Worm (Caenorhabditis elegans): ENCODE data around the gene emb-9.

The emb-9 gene

DNA sequence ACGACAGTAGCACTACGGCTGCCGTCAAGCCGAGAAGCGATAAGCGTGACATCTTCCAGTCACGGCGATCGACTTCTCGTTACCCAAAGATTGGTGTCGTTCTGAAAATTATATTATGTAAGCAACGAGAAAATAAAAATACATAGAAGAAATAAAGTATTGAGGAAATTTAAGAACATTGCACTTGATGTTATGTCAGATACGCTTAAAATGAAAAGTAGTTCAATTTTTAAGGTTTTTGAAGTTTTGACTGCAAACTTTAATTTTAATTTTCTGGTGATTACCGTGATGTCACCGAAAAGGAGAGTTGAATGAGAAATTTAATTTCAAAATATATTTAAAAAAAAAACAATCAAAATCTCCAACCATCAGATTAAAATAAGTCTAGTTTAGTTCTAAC lies at the start of gene emb-9:
Gene emb-9, minus strand, starts transcription at position 101 of the 400 bp plus-strand sequence.
- TF ChIP-seq cnd-1 (tag; optimal IDR thresholded peaks at IDR 0.05) (no peak), mls-2 (tag; optimal IDR thresholded peaks at IDR 0.05) (no peak), unc-120 (tag; optimal IDR thresholded peaks at IDR 0.05; ENCODE audit: poor library complexity, severe bottlenecking) (no peak), pha-4 (tag; optimal IDR thresholded peaks at IDR 0.05) (no peak), lin-32 (GFP tag; optimal IDR thresholded peaks at IDR 0.05) (no peak), ceh-83 (GFP tag; optimal IDR thresholded peaks at IDR 0.05) (no peak), bed-3 (GFP tag; optimal IDR thresholded peaks at IDR 0.05) (no peak), lsy-2 (tag; optimal IDR thresholded peaks at IDR 0.05) (no peak), tbx-8 (GFP tag; optimal IDR thresholded peaks at IDR 0.05) (no peak), ham-2 (GFP tag; optimal IDR thresholded peaks at IDR 0.05) (no peak), ztf-11 (tag; optimal IDR thresholded peaks at IDR 0.05) (no peak), drap-1 (GFP tag; optimal IDR thresholded peaks at IDR 0.05) (no peak)

DNA sequence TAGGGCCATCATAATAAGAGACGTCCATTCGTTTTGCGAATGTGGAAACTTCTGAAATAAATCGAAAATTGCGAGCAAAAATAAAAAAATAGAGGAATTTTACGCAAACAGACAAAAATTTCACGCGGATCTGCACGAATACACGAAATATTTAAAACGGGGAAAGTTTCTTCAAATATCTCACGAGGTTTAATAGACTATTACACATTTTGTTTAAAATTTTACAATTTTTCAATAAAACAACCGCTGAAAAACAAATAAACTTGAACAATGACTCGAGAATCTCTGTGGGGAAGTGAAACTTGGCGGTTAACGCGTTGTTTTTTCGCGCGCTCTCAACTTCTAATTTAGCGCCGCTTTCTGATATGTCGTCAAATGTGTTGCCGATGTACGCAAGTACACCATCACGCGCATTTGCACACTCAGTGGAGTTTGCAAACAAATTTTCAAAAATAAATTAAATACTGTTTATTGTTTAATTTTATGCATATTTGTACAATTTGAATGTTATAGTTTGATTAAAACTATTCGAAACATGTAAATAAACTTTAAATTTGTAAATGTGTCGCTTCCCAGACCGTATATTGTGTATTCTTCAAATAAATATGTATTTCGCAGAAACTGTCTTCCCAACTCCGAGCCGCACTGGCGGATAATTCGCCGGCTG lies 49.0 kb upstream of the emb-9 start, which contains the start of the genes gpr-2 and rgr-1:
Gene gpr-2, minus strand, starts transcription at position 51 of the 667 bp plus-strand sequence.
Gene rgr-1, plus strand, starts transcription at position 617 of the 667 bp plus-strand sequence.
- TF ChIP-seq mep-1 (tag; optimal IDR thresholded peaks at IDR 0.05) (peak; percentile 13), bed-3 (GFP tag; optimal IDR thresholded peaks at IDR 0.05) (no peak), elt-3 (tag; optimal IDR thresholded peaks at IDR 0.05) (no peak), lsy-2 (tag; optimal IDR thresholded peaks at IDR 0.05) (peak; percentile 20), pha-4 (tag; optimal IDR thresholded peaks at IDR 0.05) (peak; percentile 18), ceh-39 (tag; optimal IDR thresholded peaks at IDR 0.05) (no peak), hlh-1 (tag; optimal IDR thresholded peaks at IDR 0.05) (no peak), mab-5 (tag; optimal IDR thresholded peaks at IDR 0.05) (no peak), blmp-1 (tag; optimal IDR thresholded peaks at IDR 0.05) (no peak), tbx-8 (GFP tag; optimal IDR thresholded peaks at IDR 0.05) (no peak), ces-1 (GFP tag; optimal IDR thresholded peaks at IDR 0.05) (peak; percentile 45)

ce11 chrIII:9390924-9391323 lies 46.7 kb upstream of the emb-9 start:
- no peak for TF ChIP-seq flh-1 (GFP tag; optimal IDR thresholded peaks at IDR 0.05)
- TF ChIP-seq sem-2 (GFP tag; optimal IDR thresholded peaks at IDR 0.05), result no peak
- TF ChIP-seq elt-1 (tag; optimal IDR thresholded peaks at IDR 0.05; ENCODE audit: borderline replicate concordance, insufficient read depth), result no peak
- TF ChIP-seq mep-1 (tag; optimal IDR thresholded peaks at IDR 0.05), result no peak
- no peak for TF ChIP-seq unc-120 (tag; optimal IDR thresholded peaks at IDR 0.05; ENCODE audit: poor library complexity, severe bottlenecking)
- TF ChIP-seq nhr-28 (tag; optimal IDR thresholded peaks at IDR 0.05), result no peak
- TF ChIP-seq sptf-1 (tag; optimal IDR thresholded peaks at IDR 0.05), result no peak
- TF ChIP-seq lin-13 (tag; optimal IDR thresholded peaks at IDR 0.05), result no peak
- TF ChIP-seq snpc-4 (tag; optimal IDR thresholded peaks at IDR 0.05), result no peak
- TF ChIP-seq lin-32 (GFP tag; optimal IDR thresholded peaks at IDR 0.05), result no peak
- TF ChIP-seq blmp-1 (tag; optimal IDR thresholded peaks at IDR 0.05), result no peak
- no peak for TF ChIP-seq bed-3 (GFP tag; optimal IDR thresholded peaks at IDR 0.05)
- TF ChIP-seq ceh-83 (GFP tag; optimal IDR thresholded peaks at IDR 0.05), result no peak
- TF ChIP-seq hlh-1 (tag; optimal IDR thresholded peaks at IDR 0.05), result no peak
- no peak for TF ChIP-seq nhr-12 (tag; optimal IDR thresholded peaks at IDR 0.05)
- TF ChIP-seq elt-3 (tag; optimal IDR thresholded peaks at IDR 0.05), result no peak
- no peak for TF ChIP-seq ceh-39 (tag; optimal IDR thresholded peaks at IDR 0.05)
- TF ChIP-seq drap-1 (GFP tag; optimal IDR thresholded peaks at IDR 0.05), result no peak
- TF ChIP-seq ztf-11 (tag; optimal IDR thresholded peaks at IDR 0.05), result no peak

ce11 chrIII:9390007-9390406 lies 45.8 kb upstream of the emb-9 start, which contains the start of gene slc-17.2:
Gene slc-17.2, minus strand, starts transcription at chrIII:9390107.
- TF ChIP-seq snpc-4 (tag; optimal IDR thresholded peaks at IDR 0.05) (no peak), ceh-43 (GFP tag; optimal IDR thresholded peaks at IDR 0.05) (no peak), ztf-11 (tag; optimal IDR thresholded peaks at IDR 0.05) (no peak), cnd-1 (tag; optimal IDR thresholded peaks at IDR 0.05) (no peak), mep-1 (tag; optimal IDR thresholded peaks at IDR 0.05) (no peak), nhr-76 (tag; optimal IDR thresholded peaks at IDR 0.05) (no peak), ceh-39 (tag; optimal IDR thresholded peaks at IDR 0.05) (no peak), lsy-2 (tag; optimal IDR thresholded peaks at IDR 0.05) (no peak), sptf-1 (tag; optimal IDR thresholded peaks at IDR 0.05) (no peak), bed-3 (GFP tag; optimal IDR thresholded peaks at IDR 0.05) (no peak), drap-1 (GFP tag; optimal IDR thresholded peaks at IDR 0.05) (no peak), nhr-28 (tag; optimal IDR thresholded peaks at IDR 0.05) (no peak), tbx-8 (GFP tag; optimal IDR thresholded peaks at IDR 0.05) (no peak), blmp-1 (tag; optimal IDR thresholded peaks at IDR 0.05) (no peak), ces-1 (GFP tag; optimal IDR thresholded peaks at IDR 0.05) (no peak), unc-62 (GFP tag; optimal IDR thresholded peaks at IDR 0.05) (no peak), ham-2 (GFP tag; optimal IDR thresholded peaks at IDR 0.05) (no peak), unc-39 (tag; optimal IDR thresholded peaks at IDR 0.05) (no peak), flh-1 (GFP tag; optimal IDR thresholded peaks at IDR 0.05) (no peak)
